Worm (Caenorhabditis elegans) whole organism, L4 larva: ENCODE data around the gene C14C6.5.

Experiments used
- F26F4.8 ChIP-seq: fragments of 200-800 bp; sonication (Bioruptor generic); conservative IDR thresholded peaks from 2 replicates; pipeline ENCODE4 v1.3.6; 2022; ENCODE audit warnings: missing genetic modification characterization, missing compliant biosample characterization
- F37D6.2 ChIP-seq: sonication (generic microtip); optimal IDR thresholded peaks from 2 replicates; lab custom pipeline; 2016; ENCODE audit warnings: mild to moderate bottlenecking, missing genetic modification characterization, missing compliant biosample characterization
- Y48G9A.11 ChIP-seq: fragments of 200-800 bp; sonication (Bioruptor generic); IDR thresholded peaks from 2 replicates; pipeline ENCODE4 v1.3.6; 2022; ENCODE audit warnings: missing genetic modification reagents, missing genetic modification characterization, missing compliant biosample characterization
- Y75B8A.6 ChIP-seq: fragments of 200-800 bp; sonication (Bioruptor generic); IDR thresholded peaks from 2 replicates; pipeline ENCODE4 v1.3.6; 2022; ENCODE audit warnings: missing genetic modification reagents, missing genetic modification characterization, missing compliant biosample characterization
- ZK337.2 ChIP-seq: fragments of 200-800 bp; sonication (Bioruptor generic); IDR thresholded peaks from 2 replicates; pipeline ENCODE4 v1.3.6; 2022; ENCODE audit warnings: missing genetic modification reagents, missing genetic modification characterization, missing compliant biosample characterization
- aha-1 ChIP-seq: fragments of 150-350 bp; peaks from one replicate; lab custom pipeline; 2014; ENCODE audit warnings: missing biosample characterization, missing genetic modification characterization
- aly-2 ChIP-seq: sonication (generic microtip); optimal IDR thresholded peaks from 2 replicates; lab custom pipeline; 2018; ENCODE audit warnings: missing biosample characterization, missing genetic modification characterization
- ceh-20 ChIP-seq: fragments of 200-800 bp; sonication (Bioruptor generic); IDR thresholded peaks from 2 replicates; pipeline ENCODE4 v1.3.6; 2022; ENCODE audit warnings: missing genetic modification reagents, missing genetic modification characterization, missing compliant biosample characterization
- ceh-28 ChIP-seq: fragments of 150-350 bp; optimal IDR thresholded peaks from 2 replicates; lab custom pipeline; 2014; ENCODE audit warnings: missing biosample characterization, missing genetic modification reagents, missing genetic modification characterization
- ceh-32 ChIP-seq: sonication (generic microtip); optimal IDR thresholded peaks from 2 replicates; lab custom pipeline; 2016; ENCODE audit warnings: mild to moderate bottlenecking, missing genetic modification characterization, missing compliant biosample characterization; ENCODE audit not compliant: poor library complexity
- ces-1 ChIP-seq: fragments of 150-350 bp; sonication (generic microtip); optimal IDR thresholded peaks from 4 replicates; lab custom pipeline; 2014; ENCODE audit warnings: missing biosample characterization, missing genetic modification reagents, missing genetic modification characterization
- cey-2 ChIP-seq: sonication (generic microtip); optimal IDR thresholded peaks from 3 replicates; lab custom pipeline; 2017; ENCODE audit warnings: missing genetic modification characterization, mild to moderate bottlenecking, missing compliant biosample characterization, antibody characterized with exemption, borderline replicate concordance; ENCODE audit not compliant: insufficient read depth
- daf-16 ChIP-seq, 3 experiments: sonication (generic microtip); optimal IDR thresholded peaks; 2 replicates each; lab custom pipeline; 2016 to 2017; ENCODE audit warnings: missing genetic modification characterization in 3 of 3, missing genetic modification reagents in 3 of 3, mild to moderate bottlenecking in 2 of 3, missing compliant biosample characterization in 2 of 3, missing biosample characterization in 1 of 3, moderate library complexity in 1 of 3
- dmd-6 ChIP-seq: fragments of 200-800 bp; sonication (Bioruptor generic); IDR thresholded peaks from 2 replicates; pipeline ENCODE4 v1.3.6; 2022; ENCODE audit warnings: missing genetic modification reagents, missing genetic modification characterization, missing compliant biosample characterization
- dmd-8 ChIP-seq: fragments of 200-800 bp; sonication (Bioruptor generic); IDR thresholded peaks from 2 replicates; pipeline ENCODE4 v1.3.6; 2022; ENCODE audit warnings: missing genetic modification characterization, missing compliant biosample characterization
- dmd-9 ChIP-seq: fragments of 200-800 bp; sonication (Bioruptor generic); IDR thresholded peaks from 2 replicates; pipeline ENCODE4 v1.3.6; 2022; ENCODE audit warnings: missing genetic modification reagents, missing genetic modification characterization, missing compliant biosample characterization
- dve-1 ChIP-seq: sonication (generic microtip); optimal IDR thresholded peaks from 2 replicates; lab custom pipeline; 2017; ENCODE audit warnings: antibody characterized with exemption, mild to moderate bottlenecking, missing genetic modification characterization, missing compliant biosample characterization; ENCODE audit not compliant: insufficient read depth
- egl-43 ChIP-seq: fragments of 200-800 bp; sonication (Bioruptor generic); IDR thresholded peaks from 2 replicates; pipeline ENCODE4 v1.3.6; 2022; ENCODE audit warnings: missing genetic modification reagents, missing genetic modification characterization, missing compliant biosample characterization
- hlh-11 ChIP-seq: fragments of 200-800 bp; sonication (Bioruptor generic); optimal IDR thresholded peaks from 2 replicates; lab custom pipeline; 2018; ENCODE audit warnings: mild to moderate bottlenecking, missing genetic modification characterization, missing compliant biosample characterization
- hmg-1.1 ChIP-seq: fragments of 200-800 bp; sonication (Bioruptor generic); IDR thresholded peaks from 2 replicates; pipeline ENCODE4 v1.3.6; 2022; ENCODE audit warnings: missing genetic modification reagents, missing genetic modification characterization, missing compliant biosample characterization
- lin-1 ChIP-seq: fragments of 200-800 bp; sonication (Bioruptor generic); IDR thresholded peaks from 2 replicates; pipeline ENCODE4 v1.3.6; 2022; ENCODE audit warnings: missing genetic modification reagents, missing genetic modification characterization, missing compliant biosample characterization
- lir-3 ChIP-seq: sonication (generic microtip); optimal IDR thresholded peaks from 2 replicates; lab custom pipeline; 2016; ENCODE audit warnings: mild to moderate bottlenecking, missing genetic modification characterization, missing compliant biosample characterization
- lsy-2 ChIP-seq, 2 experiments: fragments of 150-350 bp in 1 of 2; sonication (generic microtip) in 1 of 2; optimal IDR thresholded peaks; 2 replicates each; lab custom pipeline; 2014 to 2017; ENCODE audit warnings: missing biosample characterization in 2 of 2, missing genetic modification characterization in 2 of 2
- madf-9 ChIP-seq: fragments of 200-800 bp; sonication (Bioruptor generic); conservative IDR thresholded peaks from 2 replicates; pipeline ENCODE4 v1.3.6; 2022; ENCODE audit warnings: missing genetic modification reagents, missing genetic modification characterization, missing compliant biosample characterization
- mdl-1 ChIP-seq, 2 experiments: fragments of 150-350 bp in 1 of 2; sonication (generic microtip) in 1 of 2; optimal IDR thresholded peaks; 2 replicates each; lab custom pipeline; 2014 to 2017; ENCODE audit warnings: missing biosample characterization in 2 of 2, missing genetic modification characterization in 2 of 2
- mdt-29 ChIP-seq: fragments of 200-800 bp; sonication (Bioruptor generic); IDR thresholded peaks from 2 replicates; pipeline ENCODE4 v1.3.6; 2022; ENCODE audit warnings: missing genetic modification reagents, missing genetic modification characterization, missing compliant biosample characterization
- mes-2 ChIP-seq: sonication (generic microtip); optimal IDR thresholded peaks from 2 replicates; lab custom pipeline; 2016; ENCODE audit warnings: missing genotype, mild to moderate bottlenecking, missing genetic modification characterization, missing compliant biosample characterization; ENCODE audit not compliant: poor library complexity, severe bottlenecking
- nhr-102 ChIP-seq: sonication (generic microtip); optimal IDR thresholded peaks from 2 replicates; lab custom pipeline; 2016; ENCODE audit warnings: mild to moderate bottlenecking, missing genetic modification characterization, moderate library complexity, missing compliant biosample characterization
- nhr-111 ChIP-seq: fragments of 200-800 bp; sonication (Bioruptor generic); optimal IDR thresholded peaks from 2 replicates; lab custom pipeline; 2018; ENCODE audit warnings: mild to moderate bottlenecking, missing genetic modification characterization, missing compliant biosample characterization
- nhr-28 ChIP-seq: fragments of 150-350 bp; optimal IDR thresholded peaks from 2 replicates; lab custom pipeline; 2014; ENCODE audit warnings: missing biosample characterization, missing genetic modification characterization
- nhr-76 ChIP-seq: fragments of 150-350 bp; optimal IDR thresholded peaks from 2 replicates; lab custom pipeline; 2014; ENCODE audit warnings: missing biosample characterization, missing genetic modification characterization
- nhr-77 ChIP-seq: fragments of 150-350 bp; optimal IDR thresholded peaks from 2 replicates; lab custom pipeline; 2014; ENCODE audit warnings: missing biosample characterization, missing genetic modification characterization
- pqm-1 ChIP-seq: sonication (generic microtip); optimal IDR thresholded peaks from 2 replicates; lab custom pipeline; 2017; ENCODE audit warnings: missing biosample characterization, missing genetic modification characterization
- saeg-2 ChIP-seq: fragments of 200-800 bp; sonication (Bioruptor generic); IDR thresholded peaks from 2 replicates; pipeline ENCODE4 v1.3.6; 2022; ENCODE audit warnings: missing genetic modification reagents, missing genetic modification characterization, missing compliant biosample characterization
- set-16 ChIP-seq: fragments of 200-800 bp; sonication (Bioruptor generic); IDR thresholded peaks from 2 replicates; pipeline ENCODE4 v1.3.6; 2022; ENCODE audit warnings: missing genetic modification reagents, missing genetic modification characterization, missing compliant biosample characterization
- tag-97 ChIP-seq: fragments of 200-800 bp; sonication (Bioruptor generic); IDR thresholded peaks from 2 replicates; pipeline ENCODE4 v1.3.6; 2022; ENCODE audit warnings: missing genetic modification characterization, missing compliant biosample characterization
- unc-62 ChIP-seq, 3 experiments: fragments of 150-350 bp in 1 of 3; sonication (generic microtip); optimal IDR thresholded peaks in 2 of 3; peaks in 1 of 3; 1 replicate in 1 of 3; 2 replicates in 2 of 3; lab custom pipeline; 2014 to 2017; ENCODE audit warnings: missing biosample characterization in 3 of 3, missing genetic modification characterization in 3 of 3, missing genetic modification reagents in 3 of 3, missing genotype in 1 of 3
- zfp-3 ChIP-seq: fragments of 200-800 bp; sonication (Bioruptor generic); conservative IDR thresholded peaks from 2 replicates; pipeline ENCODE4 v1.3.6; 2022; ENCODE audit warnings: missing genetic modification reagents, missing genetic modification characterization, missing compliant biosample characterization
- zip-2 ChIP-seq: fragments of 150-350 bp; optimal IDR thresholded peaks from 2 replicates; lab custom pipeline; 2014; ENCODE audit warnings: missing biosample characterization, missing genetic modification characterization
- ztf-7 ChIP-seq: fragments of 150-350 bp; optimal IDR thresholded peaks from 2 replicates; lab custom pipeline; 2014; ENCODE audit warnings: missing biosample characterization, missing genetic modification characterization

Gene C14C6.5

ce11 chrV:494284-494683 lies 42.1 kb upstream of the C14C6.5 start, which contains the start of gene nhr-131:
nhr-131 (plus strand) TSS chrV:494370.
- no peak for TF ChIP-seq Y75B8A.6
- peak; percentile 48 for TF ChIP-seq ceh-28 (tag; lab: Kevin White, UChicago)
- peak; percentile 87 for TF ChIP-seq nhr-28 (tag; lab: Kevin White, UChicago)
- TF ChIP-seq nhr-102, result peak; percentile 36
- peak; percentile 71 for TF ChIP-seq dve-1 (tag; lab: Kevin White, UChicago)
- TF ChIP-seq dmd-8 (GFP tag; lab: Robert Waterston, UW), result no peak
- TF ChIP-seq ztf-7 (tag; lab: Kevin White, UChicago), result no peak
- peak; percentile 51 for TF ChIP-seq hlh-11 (tag; lab: Kevin White, UChicago)
- peak; percentile 62 for TF ChIP-seq pqm-1 (tag; lab: Kevin White, UChicago)
- TF ChIP-seq aha-1 (tag; lab: Kevin White, UChicago), result peak; percentile 38
- TF ChIP-seq lin-1 (GFP tag; lab: Robert Waterston, UW), result peak; percentile 58; the same call in 1 of the 2 replicates
- TF ChIP-seq nhr-77, result peak; percentile 38
- no peak for TF ChIP-seq hmg-1.1 (GFP tag; lab: Robert Waterston, UW)
- TF ChIP-seq mdl-1 (tag; optimal IDR thresholded peaks at IDR 0.05; lab: Kevin White, UChicago), result peak in 1 of 2 experiments; percentile 10
- TF ChIP-seq daf-16 (GFP tag; optimal IDR thresholded peaks at IDR 0.05; lab: Kevin White, UChicago), result no peak
- peak; percentile 82 for TF ChIP-seq daf-16 (tag; optimal IDR thresholded peaks at IDR 0.05; lab: Kevin White, UChicago)
- TF ChIP-seq dmd-6 (GFP tag; lab: Robert Waterston, UW), result peak; percentile 77
- no peak for TF ChIP-seq mdt-29
- peak; percentile 36 for TF ChIP-seq mes-2 (tag; lab: Kevin White, UChicago)

ce11 chrV:497399-497798 lies 39.0 kb upstream of the C14C6.5 start, which contains the start of gene T01G6.1:
T01G6.1 (plus strand) TSS chrV:497699.
- TF ChIP-seq aha-1 (tag; lab: Kevin White, UChicago) (peak; percentile 22), madf-9 (GFP tag; lab: Robert Waterston, UW) (no peak)

- TF ChIP-seq dmd-9 (GFP tag; lab: Robert Waterston, UW) (no peak), ceh-32 (tag; lab: Kevin White, UChicago) (no peak), zip-2 (tag; lab: Kevin White, UChicago) (no peak), set-16 (GFP tag; lab: Robert Waterston, UW) (peak; percentile 54; the same call in 1 of the 2 replicates), ceh-20 (no peak), saeg-2 (no peak), ZK337.2 (GFP tag; lab: Robert Waterston, UW) (no peak)
Observed at ce11 chrV:500535-500934, 35.9 kb upstream of the C14C6.5 start.

DNA sequence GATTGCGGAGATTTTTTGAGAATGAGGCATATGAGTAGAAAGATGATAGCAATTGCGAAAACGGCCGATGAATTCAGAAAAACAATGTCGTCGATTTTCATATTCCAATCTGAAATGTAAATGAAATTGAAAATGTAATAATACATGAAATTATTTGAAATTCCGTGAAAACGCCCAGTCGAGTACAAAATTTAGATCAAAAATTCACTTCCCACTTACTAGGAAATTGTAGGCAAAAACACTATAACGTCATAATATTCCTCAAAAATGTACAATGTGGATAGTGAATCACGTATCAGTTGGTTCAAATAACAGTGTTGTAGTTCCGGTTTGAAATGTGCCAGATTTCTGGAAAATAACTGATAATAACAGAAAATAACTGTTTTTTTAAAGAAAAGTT lies 35.2 kb upstream of the C14C6.5 start, which contains the start of gene str-256:
str-256 (minus strand) TSS at position 101 of the 400 bp plus-strand sequence.
- TF ChIP-seq F37D6.2 (no peak), Y48G9A.11 (GFP tag; lab: Robert Waterston, UW) (no peak), egl-43 (GFP tag; lab: Robert Waterston, UW) (no peak)

- no peak for TF ChIP-seq cey-2
- TF ChIP-seq aha-1 (tag; lab: Kevin White, UChicago), result peak; percentile 96
Observed at ce11 chrV:502803-503273, 33.6 kb upstream of the C14C6.5 start, which contains the start of gene T01G6.10. T01G6.10 (minus strand) TSS chrV:503223.

DNA sequence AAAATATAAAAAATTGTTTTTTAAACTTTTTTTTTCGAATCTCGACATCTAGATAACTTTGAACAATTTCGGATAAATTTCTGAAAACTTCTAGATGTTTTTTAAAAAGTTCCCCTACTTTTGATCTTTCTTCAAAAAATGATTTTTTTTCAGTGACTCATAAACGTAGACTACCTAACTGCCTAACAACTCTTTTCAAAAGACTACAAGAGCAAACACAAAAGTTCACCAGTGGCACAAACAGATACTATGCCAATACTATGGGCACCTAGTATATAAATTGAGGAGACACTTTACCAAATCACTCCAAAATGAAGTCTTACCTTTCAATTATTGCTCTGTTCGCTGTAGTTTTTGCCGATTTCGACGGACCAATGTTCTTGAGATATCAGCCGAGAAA lies 32.7 kb upstream of the C14C6.5 start, which contains the start of gene srlf-35:
srlf-35 (plus strand) TSS at position 301 of the 400 bp plus-strand sequence.
- TF ChIP-seq mdt-29 (no peak), zfp-3 (no peak), aly-2 (no peak), mes-2 (tag; lab: Kevin White, UChicago) (no peak), nhr-76 (tag; lab: Kevin White, UChicago) (no peak), F26F4.8 (no peak), lsy-2 (tag; optimal IDR thresholded peaks at IDR 0.05; lab: Kevin White, UChicago) (no peak), Y75B8A.6 (no peak), ces-1 (no peak), nhr-102 (no peak), ZK337.2 (GFP tag; lab: Robert Waterston, UW) (no peak), lir-3 (tag; lab: Kevin White, UChicago) (no peak), madf-9 (GFP tag; lab: Robert Waterston, UW) (no peak), nhr-111 (GFP tag; lab: Kevin White, UChicago) (no peak), tag-97 (GFP tag; lab: Robert Waterston, UW) (no peak), unc-62 (GFP tag; optimal IDR thresholded peaks at IDR 0.05 in 1 of 2; lab: Kevin White, UChicago) (no peak), unc-62 (tag; optimal IDR thresholded peaks at IDR 0.05; lab: Kevin White, UChicago) (no peak)
